Worm (Caenorhabditis elegans) whole organism, L4 larva: ENCODE results near the gene T19D2.3.

Experiments
- F10B5.3 ChIP-seq: sonication (generic microtip); optimal IDR thresholded peaks from 2 replicates; lab custom pipeline; 2016; ENCODE audit warnings: mild to moderate bottlenecking, missing genetic modification characterization, missing compliant biosample characterization
- F26F4.8 ChIP-seq: fragments of 200-800 bp; sonication (Bioruptor generic); conservative IDR thresholded peaks from 2 replicates; pipeline ENCODE4 v1.3.6; 2022; ENCODE audit warnings: missing genetic modification characterization, missing compliant biosample characterization
- F37D6.2 ChIP-seq: sonication (generic microtip); optimal IDR thresholded peaks from 2 replicates; lab custom pipeline; 2016; ENCODE audit warnings: mild to moderate bottlenecking, missing genetic modification characterization, missing compliant biosample characterization
- F44E2.7 ChIP-seq: fragments of 200-800 bp; sonication (Bioruptor generic); IDR thresholded peaks from 2 replicates; pipeline ENCODE4 v2.1.2; 2022; ENCODE audit warnings: missing genetic modification characterization, missing compliant biosample characterization
- F49E8.2 ChIP-seq: sonication (generic microtip); optimal IDR thresholded peaks from 2 replicates; lab custom pipeline; 2016; ENCODE audit warnings: missing compliant biosample characterization, mild to moderate bottlenecking, missing genetic modification characterization, borderline replicate concordance
- T26A8.4 ChIP-seq: fragments of 200-800 bp; sonication (Bioruptor generic); IDR thresholded peaks from 2 replicates; pipeline ENCODE4 v1.3.6; 2022; ENCODE audit warnings: missing genetic modification characterization, missing compliant biosample characterization
- Y105C5A.15 ChIP-seq: fragments of 200-800 bp; sonication (Bioruptor generic); IDR thresholded peaks from 2 replicates; pipeline ENCODE4 v1.3.6; 2022; ENCODE audit warnings: missing genetic modification characterization, missing compliant biosample characterization
- Y48G9A.11 ChIP-seq: fragments of 200-800 bp; sonication (Bioruptor generic); IDR thresholded peaks from 2 replicates; pipeline ENCODE4 v1.3.6; 2022; ENCODE audit warnings: missing genetic modification reagents, missing genetic modification characterization, missing compliant biosample characterization
- Y5F2A.4 ChIP-seq: fragments of 200-800 bp; sonication (Bioruptor generic); optimal IDR thresholded peaks from 2 replicates; lab custom pipeline; 2018; ENCODE audit warnings: mild to moderate bottlenecking, missing genetic modification characterization, missing compliant biosample characterization
- Y75B8A.6 ChIP-seq: fragments of 200-800 bp; sonication (Bioruptor generic); IDR thresholded peaks from 2 replicates; pipeline ENCODE4 v1.3.6; 2022; ENCODE audit warnings: missing genetic modification reagents, missing genetic modification characterization, missing compliant biosample characterization
- ZK337.2 ChIP-seq: fragments of 200-800 bp; sonication (Bioruptor generic); IDR thresholded peaks from 2 replicates; pipeline ENCODE4 v1.3.6; 2022; ENCODE audit warnings: missing genetic modification reagents, missing genetic modification characterization, missing compliant biosample characterization
- ZK546.5 ChIP-seq, 2 experiments: sonication (generic microtip); optimal IDR thresholded peaks; 2 replicates each; lab custom pipeline; 2017; ENCODE audit warnings: missing biosample characterization in 2 of 2, missing genetic modification characterization in 2 of 2
- ceh-20 ChIP-seq: fragments of 200-800 bp; sonication (Bioruptor generic); IDR thresholded peaks from 2 replicates; pipeline ENCODE4 v1.3.6; 2022; ENCODE audit warnings: missing genetic modification reagents, missing genetic modification characterization, missing compliant biosample characterization
- ceh-44 ChIP-seq: fragments of 200-800 bp; sonication (Bioruptor generic); IDR thresholded peaks from 2 replicates; pipeline ENCODE4 v1.3.6; 2022; ENCODE audit warnings: missing genetic modification reagents, missing genetic modification characterization, missing compliant biosample characterization
- ces-1 ChIP-seq: fragments of 150-350 bp; sonication (generic microtip); optimal IDR thresholded peaks from 4 replicates; lab custom pipeline; 2014; ENCODE audit warnings: missing biosample characterization, missing genetic modification reagents, missing genetic modification characterization
- daf-16 ChIP-seq, 3 experiments: sonication (generic microtip); optimal IDR thresholded peaks; 2 replicates each; lab custom pipeline; 2016 to 2017; ENCODE audit warnings: missing genetic modification characterization in 3 of 3, missing genetic modification reagents in 3 of 3, mild to moderate bottlenecking in 2 of 3, missing compliant biosample characterization in 2 of 3, missing biosample characterization in 1 of 3, moderate library complexity in 1 of 3
- daf-8 ChIP-seq: fragments of 200-800 bp; sonication (Bioruptor generic); IDR thresholded peaks from 2 replicates; pipeline ENCODE4 v1.3.6; 2022; ENCODE audit warnings: missing genetic modification characterization, missing compliant biosample characterization
- dmd-6 ChIP-seq: fragments of 200-800 bp; sonication (Bioruptor generic); IDR thresholded peaks from 2 replicates; pipeline ENCODE4 v1.3.6; 2022; ENCODE audit warnings: missing genetic modification reagents, missing genetic modification characterization, missing compliant biosample characterization
- dmd-9 ChIP-seq: fragments of 200-800 bp; sonication (Bioruptor generic); IDR thresholded peaks from 2 replicates; pipeline ENCODE4 v1.3.6; 2022; ENCODE audit warnings: missing genetic modification reagents, missing genetic modification characterization, missing compliant biosample characterization
- dpl-1 ChIP-seq: fragments of 150-350 bp; optimal IDR thresholded peaks from 2 replicates; lab custom pipeline; 2014; ENCODE audit warnings: missing biosample characterization, missing genetic modification reagents, missing genetic modification characterization
- duxl-1 ChIP-seq: sonication (generic microtip); optimal IDR thresholded peaks from 2 replicates; lab custom pipeline; 2016; ENCODE audit warnings: mild to moderate bottlenecking, missing genetic modification characterization, moderate library complexity, missing compliant biosample characterization; ENCODE audit not compliant: poor library complexity
- dve-1 ChIP-seq: sonication (generic microtip); optimal IDR thresholded peaks from 2 replicates; lab custom pipeline; 2017; ENCODE audit warnings: antibody characterized with exemption, mild to moderate bottlenecking, missing genetic modification characterization, missing compliant biosample characterization; ENCODE audit not compliant: insufficient read depth
- hlh-11 ChIP-seq: fragments of 200-800 bp; sonication (Bioruptor generic); optimal IDR thresholded peaks from 2 replicates; lab custom pipeline; 2018; ENCODE audit warnings: mild to moderate bottlenecking, missing genetic modification characterization, missing compliant biosample characterization
- jun-1 ChIP-seq: fragments of 150-350 bp; optimal IDR thresholded peaks from 2 replicates; lab custom pipeline; 2014; ENCODE audit warnings: missing biosample characterization, missing genetic modification reagents, missing genetic modification characterization
- lin-15B ChIP-seq: fragments of 150-350 bp; sonication (generic microtip); optimal IDR thresholded peaks from 3 replicates; lab custom pipeline; 2014; ENCODE audit warnings: missing biosample characterization, missing genetic modification characterization
- lin-29 ChIP-seq: fragments of 200-800 bp; sonication (Bioruptor generic); IDR thresholded peaks from 2 replicates; pipeline ENCODE4 v1.3.6; 2022; ENCODE audit warnings: missing genetic modification reagents, missing genetic modification characterization, missing compliant biosample characterization
- lin-39 ChIP-seq: fragments of 150-350 bp; optimal IDR thresholded peaks from 2 replicates; lab custom pipeline; 2014; ENCODE audit warnings: missing biosample characterization, missing genetic modification reagents, missing genetic modification characterization
- lir-3 ChIP-seq: sonication (generic microtip); optimal IDR thresholded peaks from 2 replicates; lab custom pipeline; 2016; ENCODE audit warnings: mild to moderate bottlenecking, missing genetic modification characterization, missing compliant biosample characterization
- lsy-2 ChIP-seq, 2 experiments: fragments of 150-350 bp in 1 of 2; sonication (generic microtip) in 1 of 2; optimal IDR thresholded peaks; 2 replicates each; lab custom pipeline; 2014 to 2017; ENCODE audit warnings: missing biosample characterization in 2 of 2, missing genetic modification characterization in 2 of 2
- madf-5 ChIP-seq, 2 experiments: fragments of 200-800 bp; sonication (Bioruptor generic); IDR thresholded peaks; 2 replicates each; pipeline ENCODE4 v1.3.6; 2022; ENCODE audit warnings: missing compliant biosample characterization in 2 of 2, missing genetic modification characterization in 2 of 2
- madf-9 ChIP-seq: fragments of 200-800 bp; sonication (Bioruptor generic); conservative IDR thresholded peaks from 2 replicates; pipeline ENCODE4 v1.3.6; 2022; ENCODE audit warnings: missing genetic modification reagents, missing genetic modification characterization, missing compliant biosample characterization
- nhr-102 ChIP-seq: sonication (generic microtip); optimal IDR thresholded peaks from 2 replicates; lab custom pipeline; 2016; ENCODE audit warnings: mild to moderate bottlenecking, missing genetic modification characterization, moderate library complexity, missing compliant biosample characterization
- nhr-25 ChIP-seq: sonication (generic microtip); optimal IDR thresholded peaks from 2 replicates; lab custom pipeline; 2017; ENCODE audit warnings: missing genetic modification characterization, mild to moderate bottlenecking, missing compliant biosample characterization, antibody characterized with exemption, moderate library complexity, borderline replicate concordance; ENCODE audit not compliant: insufficient read depth
- nhr-28 ChIP-seq: fragments of 150-350 bp; optimal IDR thresholded peaks from 2 replicates; lab custom pipeline; 2014; ENCODE audit warnings: missing biosample characterization, missing genetic modification characterization
- nhr-41 ChIP-seq: fragments of 200-800 bp; sonication (Bioruptor generic); IDR thresholded peaks from 2 replicates; pipeline ENCODE4 v1.3.6; 2022; ENCODE audit warnings: missing genetic modification reagents, missing genetic modification characterization, missing compliant biosample characterization
- nhr-6 ChIP-seq: fragments of 150-350 bp; optimal IDR thresholded peaks from 2 replicates; lab custom pipeline; 2014; ENCODE audit warnings: missing biosample characterization, missing genetic modification characterization
- nhr-77 ChIP-seq: fragments of 150-350 bp; optimal IDR thresholded peaks from 2 replicates; lab custom pipeline; 2014; ENCODE audit warnings: missing biosample characterization, missing genetic modification characterization
- pha-4 ChIP-seq, 2 experiments: fragments of 150-350 bp in 1 of 2; fragments of 200-800 bp in 1 of 2; sonication (Bioruptor generic) in 1 of 2; IDR thresholded peaks in 1 of 2; optimal IDR thresholded peaks in 1 of 2; 2 replicates each; pipeline versions ENCODE4 v1.3.6 to Lab custom; 2014 to 2022; ENCODE audit warnings: missing genetic modification characterization in 2 of 2, missing genetic modification reagents in 2 of 2, missing biosample characterization in 1 of 2, missing compliant biosample characterization in 1 of 2
- php-3 ChIP-seq: fragments of 200-800 bp; sonication (Bioruptor generic); IDR thresholded peaks from 2 replicates; pipeline ENCODE4 v1.3.6; 2022; ENCODE audit warnings: missing genetic modification reagents, missing genetic modification characterization, missing compliant biosample characterization
- pqm-1 ChIP-seq: sonication (generic microtip); optimal IDR thresholded peaks from 2 replicates; lab custom pipeline; 2017; ENCODE audit warnings: missing biosample characterization, missing genetic modification characterization
- rbr-2 ChIP-seq: sonication (generic microtip); optimal IDR thresholded peaks from 2 replicates; lab custom pipeline; 2016; ENCODE audit warnings: missing genotype, missing genetic modification characterization, missing compliant biosample characterization
- skn-1 ChIP-seq: fragments of 150-350 bp; optimal IDR thresholded peaks from 2 replicates; lab custom pipeline; 2014; ENCODE audit warnings: missing biosample characterization, missing genetic modification characterization
- snpc-1.2 ChIP-seq: fragments of 200-800 bp; sonication (Bioruptor generic); IDR thresholded peaks from 2 replicates; pipeline ENCODE4 v1.3.6; 2022; ENCODE audit warnings: missing genetic modification reagents, missing genetic modification characterization, missing compliant biosample characterization
- snpc-4 ChIP-seq: fragments of 150-350 bp; optimal IDR thresholded peaks from 2 replicates; lab custom pipeline; 2014; ENCODE audit warnings: missing biosample characterization, missing genetic modification characterization
- spr-1 ChIP-seq: sonication (generic microtip); optimal IDR thresholded peaks from 2 replicates; lab custom pipeline; 2016; ENCODE audit warnings: mild to moderate bottlenecking, missing genetic modification characterization, missing compliant biosample characterization
- tag-97 ChIP-seq: fragments of 200-800 bp; sonication (Bioruptor generic); IDR thresholded peaks from 2 replicates; pipeline ENCODE4 v1.3.6; 2022; ENCODE audit warnings: missing genetic modification characterization, missing compliant biosample characterization
- tra-1 ChIP-seq: fragments of 200-800 bp; sonication (Bioruptor generic); IDR thresholded peaks from 2 replicates; pipeline ENCODE4 v1.3.6; 2022; ENCODE audit warnings: missing genetic modification reagents, missing genetic modification characterization, missing compliant biosample characterization
- unc-62 ChIP-seq, 3 experiments: fragments of 150-350 bp in 1 of 3; sonication (generic microtip); optimal IDR thresholded peaks in 2 of 3; peaks in 1 of 3; 1 replicate in 1 of 3; 2 replicates in 2 of 3; lab custom pipeline; 2014 to 2017; ENCODE audit warnings: missing biosample characterization in 3 of 3, missing genetic modification characterization in 3 of 3, missing genetic modification reagents in 3 of 3, missing genotype in 1 of 3

Gene T19D2.3

ce11 chrX:3949763-3950162 lies 10.7 kb downstream of the T19D2.3 start:
- TF ChIP-seq nhr-6 (tag; lab: Kevin White, UChicago) = no peak
- TF ChIP-seq madf-9 (GFP tag; lab: Robert Waterston, UW) = no peak
- TF ChIP-seq nhr-25 (tag; lab: Kevin White, UChicago) = no peak
- no peak for TF ChIP-seq duxl-1 (tag; lab: Kevin White, UChicago)
- no peak for TF ChIP-seq Y75B8A.6 (GFP tag; lab: Robert Waterston, UW)
- TF ChIP-seq Y48G9A.11 = no peak
- no peak for TF ChIP-seq F37D6.2 (tag; lab: Kevin White, UChicago)
- TF ChIP-seq dmd-9 (GFP tag; lab: Robert Waterston, UW) = no peak
- TF ChIP-seq ZK337.2 = no peak
- no peak for TF ChIP-seq F26F4.8 (GFP tag; lab: Robert Waterston, UW)
- TF ChIP-seq rbr-2 (tag; lab: Kevin White, UChicago) = no peak
- no peak for TF ChIP-seq F10B5.3 (tag; lab: Kevin White, UChicago)
- no peak for TF ChIP-seq pha-4 (GFP tag; IDR thresholded peaks at IDR 0.05; lab: Robert Waterston, UW)
- no peak for TF ChIP-seq pha-4 (tag; optimal IDR thresholded peaks at IDR 0.05; lab: Kevin White, UChicago)
- no peak for TF ChIP-seq skn-1 (tag; lab: Kevin White, UChicago)
- no peak for TF ChIP-seq spr-1
- TF ChIP-seq daf-8 (GFP tag; lab: Robert Waterston, UW) = no peak
- no peak for TF ChIP-seq ceh-44 (GFP tag; lab: Robert Waterston, UW)
- no peak for TF ChIP-seq F49E8.2 (tag; lab: Kevin White, UChicago)
- no peak for TF ChIP-seq nhr-41 (GFP tag; lab: Robert Waterston, UW)
- no peak for TF ChIP-seq jun-1 (tag; lab: Kevin White, UChicago)

- no peak for TF ChIP-seq Y105C5A.15 (GFP tag; lab: Robert Waterston, UW)
- TF ChIP-seq ceh-20 (GFP tag; lab: Robert Waterston, UW) = 0 out of 2 replicates have a peak, but pooled peaks have one; percentile 34
- TF ChIP-seq nhr-28 (tag; lab: Kevin White, UChicago) = peak; percentile 36
- no peak for TF ChIP-seq snpc-1.2 (GFP tag; lab: Robert Waterston, UW)
- no peak for TF ChIP-seq ces-1 (GFP tag; lab: Kevin White, UChicago)
- 0 out of 2 replicates have a peak, but pooled peaks have one; percentile 24 for TF ChIP-seq tra-1 (GFP tag; lab: Robert Waterston, UW)
- no peak for TF ChIP-seq lin-39 (tag; lab: Kevin White, UChicago)
- TF ChIP-seq lsy-2 (tag; optimal IDR thresholded peaks at IDR 0.05; lab: Kevin White, UChicago) = peak in 1 of 2 experiments; percentile 3
- no peak for TF ChIP-seq snpc-4 (tag; lab: Kevin White, UChicago)
- TF ChIP-seq lir-3 (tag; lab: Kevin White, UChicago) = no peak
- no peak for TF ChIP-seq lin-15B (tag; lab: Kevin White, UChicago)
- no peak for TF ChIP-seq ZK337.2
- peak; percentile 48 for TF ChIP-seq hlh-11
- TF ChIP-seq unc-62 (GFP tag; optimal IDR thresholded peaks at IDR 0.05 in 1 of 2; lab: Kevin White, UChicago) = peak in 1 of 2 experiments; percentile 85
- TF ChIP-seq unc-62 (tag; optimal IDR thresholded peaks at IDR 0.05; lab: Kevin White, UChicago) = no peak
- TF ChIP-seq lin-29 (GFP tag; lab: Robert Waterston, UW) = no peak
- TF ChIP-seq nhr-77 = peak; percentile 32
- TF ChIP-seq Y5F2A.4 (GFP tag; lab: Kevin White, UChicago) = no peak
- no peak for TF ChIP-seq dpl-1 (GFP tag; lab: Kevin White, UChicago)
- peak; percentile 82 for TF ChIP-seq dve-1 (tag; lab: Kevin White, UChicago)
- TF ChIP-seq php-3 (GFP tag; lab: Robert Waterston, UW) = peak; percentile 94
- TF ChIP-seq madf-5 (GFP tag; IDR thresholded peaks at IDR 0.05; lab: Robert Waterston, UW) = no peak
- peak; percentile 21 for TF ChIP-seq nhr-102 (tag; lab: Kevin White, UChicago)
- TF ChIP-seq tag-97 = no peak
- TF ChIP-seq nhr-6 (tag; lab: Kevin White, UChicago) = no peak
- no peak for TF ChIP-seq ZK546.5 (tag; optimal IDR thresholded peaks at IDR 0.05; lab: Kevin White, UChicago)
- TF ChIP-seq F44E2.7 (GFP tag; lab: Robert Waterston, UW) = no peak
- no peak for TF ChIP-seq Y48G9A.11
- no peak for TF ChIP-seq daf-16 (GFP tag; optimal IDR thresholded peaks at IDR 0.05; lab: Kevin White, UChicago)
- peak; percentile 61 for TF ChIP-seq daf-16 (tag; optimal IDR thresholded peaks at IDR 0.05; lab: Kevin White, UChicago)
- TF ChIP-seq T26A8.4 (GFP tag; lab: Robert Waterston, UW) = no peak
- peak; percentile 52 for TF ChIP-seq dmd-6 (GFP tag; lab: Robert Waterston, UW)
- peak; percentile 41 for TF ChIP-seq pqm-1 (tag; lab: Kevin White, UChicago)
Measured at ce11 chrX:3952737-3953136, 13.7 kb downstream of the T19D2.3 start.
